Worm (Caenorhabditis elegans) whole organism, L1 larva: Measurements from ENCODE around the gene evl-20.

ENCODE experiments used
- C04F5.9 ChIP-seq: sonication (generic microtip); optimal IDR thresholded peaks from 2 replicates; lab custom pipeline; 2016; ENCODE audit warnings: missing genetic modification characterization, missing compliant biosample characterization
- C16A3.4 ChIP-seq: fragments of 150-350 bp; optimal IDR thresholded peaks from 2 replicates; lab custom pipeline; 2014; ENCODE audit warnings: missing biosample characterization, missing genetic modification characterization
- aha-1 ChIP-seq: fragments of 150-350 bp; optimal IDR thresholded peaks from 2 replicates; lab custom pipeline; 2014; ENCODE audit warnings: missing biosample characterization, missing genetic modification characterization
- ama-1 ChIP-seq: fragments of 150-350 bp; optimal IDR thresholded peaks from 2 replicates; lab custom pipeline; 2014
- blmp-1 ChIP-seq: fragments of 150-350 bp; optimal IDR thresholded peaks from 2 replicates; lab custom pipeline; 2014; ENCODE audit warnings: missing biosample characterization, missing genetic modification characterization
- ceh-63 ChIP-seq: fragments of 200-800 bp; sonication (Bioruptor generic); optimal IDR thresholded peaks from 2 replicates; lab custom pipeline; 2018; ENCODE audit warnings: mild to moderate bottlenecking, missing genetic modification characterization, missing compliant biosample characterization
- ceh-90 ChIP-seq: sonication (generic microtip); optimal IDR thresholded peaks from 2 replicates; lab custom pipeline; 2016; ENCODE audit warnings: missing genetic modification characterization, missing compliant biosample characterization
- dpl-1 ChIP-seq, 3 experiments: fragments of 150-350 bp in 2 of 3; sonication (generic microtip) in 1 of 3; optimal IDR thresholded peaks; 2 replicates each; lab custom pipeline; 2014 to 2017; ENCODE audit warnings: missing biosample characterization in 3 of 3, missing genetic modification characterization in 3 of 3, missing genetic modification reagents in 3 of 3
- efl-1 ChIP-seq, 4 experiments: fragments of 150-350 bp; optimal IDR thresholded peaks in 3 of 4; peaks in 1 of 4; 1 replicate in 1 of 4; 2 replicates in 3 of 4; lab custom pipeline; 2014; ENCODE audit warnings: missing biosample characterization in 2 of 4, missing genetic modification characterization in 2 of 4, missing genetic modification reagents in 2 of 4
- efl-3 ChIP-seq: fragments of 200-800 bp; sonication (Bioruptor generic); optimal IDR thresholded peaks from 2 replicates; lab custom pipeline; 2018; ENCODE audit warnings: mild to moderate bottlenecking, missing genetic modification characterization, missing compliant biosample characterization
- egl-27 ChIP-seq, 2 experiments: fragments of 150-350 bp in 1 of 2; sonication (generic microtip); optimal IDR thresholded peaks; 3 replicates each; lab custom pipeline; 2017 to 2018; ENCODE audit warnings: missing biosample characterization in 2 of 2, missing genetic modification characterization in 2 of 2, missing genetic modification reagents in 2 of 2
- elt-2 ChIP-seq: sonication (generic microtip); optimal IDR thresholded peaks from 2 replicates; lab custom pipeline; 2016; ENCODE audit warnings: missing genetic modification characterization, mild to moderate bottlenecking, inconsistent platforms, missing compliant biosample characterization, missing genetic modification reagents
- fkh-10 ChIP-seq: sonication (generic microtip); optimal IDR thresholded peaks from 2 replicates; lab custom pipeline; 2017; ENCODE audit warnings: missing biosample characterization, missing genetic modification reagents, missing genetic modification characterization
- fkh-4 ChIP-seq: sonication (generic microtip); optimal IDR thresholded peaks from 2 replicates; lab custom pipeline; 2016; ENCODE audit warnings: missing compliant biosample characterization, missing genetic modification characterization, borderline replicate concordance
- fkh-8 ChIP-seq: sonication (generic microtip); optimal IDR thresholded peaks from 2 replicates; lab custom pipeline; 2016; ENCODE audit warnings: mild to moderate bottlenecking, missing genetic modification characterization, missing compliant biosample characterization
- hlh-17 ChIP-seq: fragments of 200-800 bp; sonication (Bioruptor generic); optimal IDR thresholded peaks from 2 replicates; lab custom pipeline; 2018; ENCODE audit warnings: missing genetic modification characterization, mild to moderate bottlenecking, missing compliant biosample characterization, moderate library complexity, borderline replicate concordance
- jun-1 ChIP-seq: fragments of 150-350 bp; optimal IDR thresholded peaks from 2 replicates; lab custom pipeline; 2014; ENCODE audit warnings: missing biosample characterization, missing genetic modification reagents, missing genetic modification characterization
- lin-14 ChIP-seq: fragments of 200-800 bp; sonication (Bioruptor generic); optimal IDR thresholded peaks from 2 replicates; lab custom pipeline; 2018; ENCODE audit warnings: mild to moderate bottlenecking, missing genetic modification characterization, moderate library complexity, missing compliant biosample characterization
- lin-15B ChIP-seq: fragments of 150-350 bp; sonication (generic microtip); optimal IDR thresholded peaks from 3 replicates; lab custom pipeline; 2014; ENCODE audit warnings: missing biosample characterization, missing genetic modification characterization
- lin-35 ChIP-seq, 2 experiments: fragments of 150-350 bp; optimal IDR thresholded peaks; 2 replicates each; lab custom pipeline; 2014; ENCODE audit warnings: missing biosample characterization in 2 of 2, missing genetic modification characterization in 2 of 2, missing genetic modification reagents in 2 of 2
- lsy-2 ChIP-seq, 2 experiments: fragments of 150-350 bp; optimal IDR thresholded peaks; 2 replicates each; lab custom pipeline; 2014; ENCODE audit warnings: missing biosample characterization in 2 of 2, missing genetic modification characterization in 2 of 2
- mef-2 ChIP-seq: fragments of 150-350 bp; optimal IDR thresholded peaks from 2 replicates; lab custom pipeline; 2014; ENCODE audit warnings: missing biosample characterization, missing genetic modification characterization
- mep-1 ChIP-seq: fragments of 150-350 bp; optimal IDR thresholded peaks from 2 replicates; lab custom pipeline; 2014; ENCODE audit warnings: missing biosample characterization, missing genetic modification characterization
- nhr-12 ChIP-seq: sonication (generic microtip); optimal IDR thresholded peaks from 2 replicates; lab custom pipeline; 2017; ENCODE audit warnings: missing biosample characterization, missing genetic modification characterization
- nhr-19 ChIP-seq: fragments of 200-800 bp; sonication (Bioruptor generic); conservative IDR thresholded peaks from 2 replicates; pipeline ENCODE4 v1.3.6; 2022; ENCODE audit warnings: missing genetic modification characterization, missing compliant biosample characterization
- nhr-20 ChIP-seq: sonication (generic microtip); optimal IDR thresholded peaks from 2 replicates; lab custom pipeline; 2016; ENCODE audit warnings: mild to moderate bottlenecking, missing genetic modification characterization, missing compliant biosample characterization
- nhr-237 ChIP-seq: fragments of 150-350 bp; optimal IDR thresholded peaks from 2 replicates; lab custom pipeline; 2014; ENCODE audit warnings: missing biosample characterization, missing genetic modification characterization
- nhr-28 ChIP-seq: fragments of 150-350 bp; optimal IDR thresholded peaks from 2 replicates; lab custom pipeline; 2014; ENCODE audit warnings: missing biosample characterization, missing genetic modification characterization
- nhr-71 ChIP-seq: sonication (generic microtip); optimal IDR thresholded peaks from 2 replicates; lab custom pipeline; 2016; ENCODE audit warnings: mild to moderate bottlenecking, missing genetic modification characterization, moderate library complexity, missing compliant biosample characterization
- nhr-85 ChIP-seq: sonication (generic microtip); peaks from one replicate; lab custom pipeline; 2016; ENCODE audit warnings: missing genetic modification characterization, inconsistent platforms, missing compliant biosample characterization
- nhr-90 ChIP-seq: sonication (generic microtip); optimal IDR thresholded peaks from 2 replicates; lab custom pipeline; 2016; ENCODE audit warnings: mild to moderate bottlenecking, missing genetic modification characterization, missing compliant biosample characterization; ENCODE audit not compliant: poor library complexity
- pqm-1 ChIP-seq: sonication (generic microtip); optimal IDR thresholded peaks from 3 replicates; lab custom pipeline; 2017; ENCODE audit warnings: missing biosample characterization, missing genetic modification characterization
- skn-1 ChIP-seq: fragments of 150-350 bp; optimal IDR thresholded peaks from 2 replicates; lab custom pipeline; 2014; ENCODE audit warnings: missing biosample characterization, missing genetic modification characterization
- snu-23 ChIP-seq: sonication (generic microtip); optimal IDR thresholded peaks from 2 replicates; lab custom pipeline; 2016; ENCODE audit warnings: missing genetic modification characterization, missing compliant biosample characterization
- tlp-1 ChIP-seq: fragments of 150-350 bp; optimal IDR thresholded peaks from 2 replicates; lab custom pipeline; 2014; ENCODE audit warnings: missing biosample characterization, missing genetic modification characterization
- unc-130 ChIP-seq: fragments of 150-350 bp; optimal IDR thresholded peaks from 2 replicates; lab custom pipeline; 2017; ENCODE audit warnings: missing biosample characterization, missing genetic modification characterization, inconsistent platforms
- unc-86 ChIP-seq: sonication (generic microtip); optimal IDR thresholded peaks from 2 replicates; lab custom pipeline; 2016; ENCODE audit warnings: missing genetic modification characterization, missing compliant biosample characterization
- vab-15 ChIP-seq: sonication (generic microtip); optimal IDR thresholded peaks from 2 replicates; lab custom pipeline; 2017; ENCODE audit warnings: missing genotype, mild to moderate bottlenecking, missing genetic modification characterization, missing compliant biosample characterization
- zag-1 ChIP-seq: fragments of 150-350 bp; optimal IDR thresholded peaks from 2 replicates; lab custom pipeline; 2014; ENCODE audit warnings: missing biosample characterization, missing genetic modification characterization
- zip-4 ChIP-seq: fragments of 200-800 bp; sonication (Bioruptor generic); optimal IDR thresholded peaks from 2 replicates; lab custom pipeline; 2018; ENCODE audit warnings: mild to moderate bottlenecking, missing genetic modification characterization, moderate library complexity, missing compliant biosample characterization
- ztf-11 ChIP-seq, 2 experiments: sonication (generic microtip); optimal IDR thresholded peaks; 2 replicates each; lab custom pipeline; 2016 to 2017; ENCODE audit warnings: missing genetic modification characterization in 2 of 2, missing biosample characterization in 1 of 2, missing compliant biosample characterization in 1 of 2
- ztf-4 ChIP-seq: fragments of 150-350 bp; optimal IDR thresholded peaks from 2 replicates; lab custom pipeline; 2014; ENCODE audit warnings: missing biosample characterization, missing genetic modification characterization

The evl-20 gene

DNA sequence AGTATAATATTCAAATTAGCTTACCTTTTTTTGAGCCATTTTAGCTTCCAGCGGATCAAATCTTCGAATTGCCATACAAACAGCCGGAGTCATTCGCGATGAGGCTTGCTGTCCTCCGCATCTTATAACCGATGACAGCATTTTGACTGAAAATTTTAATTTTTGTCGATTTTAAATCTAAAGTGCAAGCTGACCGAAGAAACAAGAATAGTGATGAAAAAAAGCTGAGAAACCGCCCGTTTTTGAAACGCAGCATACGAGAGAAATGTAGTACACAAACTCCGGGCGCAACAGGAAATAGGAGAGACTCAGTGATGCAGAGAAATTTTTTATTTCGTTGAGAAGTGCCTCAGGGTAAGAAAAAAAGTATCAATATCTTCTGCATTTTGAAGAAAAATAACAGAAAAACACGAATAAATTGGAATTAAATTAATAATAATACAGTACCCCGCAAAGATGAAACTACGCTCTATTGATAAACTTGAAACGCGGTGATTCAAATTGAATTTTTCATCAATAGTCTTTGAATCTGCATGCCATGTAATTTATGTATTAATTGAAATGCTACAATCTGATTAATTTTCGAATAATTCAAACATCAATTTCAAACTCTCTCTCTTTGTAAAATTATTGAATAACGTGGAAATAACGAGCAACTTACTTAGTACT, 39.2 kb downstream of the evl-20 start (continued):
- TF ChIP-seq C04F5.9 (tag; lab: Kevin White, UChicago), result no peak
- no peak for TF ChIP-seq fkh-8 (tag; lab: Kevin White, UChicago)
- TF ChIP-seq egl-27 (tag; optimal IDR thresholded peaks at IDR 0.05; lab: Kevin White, UChicago), result no peak
- TF ChIP-seq nhr-12 (tag; lab: Kevin White, UChicago), result no peak
- no peak for TF ChIP-seq lin-15B (tag; lab: Kevin White, UChicago)
- TF ChIP-seq dpl-1 (GFP tag; optimal IDR thresholded peaks at IDR 0.05; lab: Kevin White, UChicago), result peak; percentile 45 to 75 (median 56)
- no peak for TF ChIP-seq nhr-28 (tag; lab: Kevin White, UChicago)
- TF ChIP-seq elt-2 (tag; lab: Kevin White, UChicago), result no peak
- TF ChIP-seq tlp-1 (tag; lab: Kevin White, UChicago), result no peak
- no peak for TF ChIP-seq mef-2 (tag; lab: Kevin White, UChicago)
- no peak for TF ChIP-seq ceh-63
- peak; percentile 28 to 74 for TF ChIP-seq lin-35 (GFP tag; optimal IDR thresholded peaks at IDR 0.05; lab: Kevin White, UChicago)
- peak; percentile 6 for TF ChIP-seq unc-86
- TF ChIP-seq nhr-19 (GFP tag; lab: Robert Waterston, UW), result peak; percentile 33
- no peak for TF ChIP-seq zip-4 (GFP tag; lab: Kevin White, UChicago)
- TF ChIP-seq efl-3, result no peak
- TF ChIP-seq ceh-90 (tag; lab: Kevin White, UChicago), result no peak
- TF ChIP-seq nhr-237 (tag; lab: Kevin White, UChicago), result peak; percentile 40
- no peak for TF ChIP-seq ama-1
- TF ChIP-seq fkh-10 (GFP tag; lab: Kevin White, UChicago), result no peak

ce11 chrII:8483793-8484186, 39.7 kb downstream of the evl-20 start, which contains the start of gene taap-1:
TSS of gene taap-1 (minus strand) at chrII:8483871.
- peak; percentile 79 for TF ChIP-seq lin-14 (GFP tag; lab: Kevin White, UChicago)
- TF ChIP-seq nhr-237 (tag; lab: Kevin White, UChicago), result no peak
- TF ChIP-seq aha-1 (tag; lab: Kevin White, UChicago), result peak; percentile 79
- peak; percentile 49 for TF ChIP-seq nhr-19 (GFP tag; lab: Robert Waterston, UW)
- TF ChIP-seq skn-1, result peak; percentile 97
- peak; percentile 20 for TF ChIP-seq blmp-1 (tag; lab: Kevin White, UChicago)
- peak; percentile 54 for TF ChIP-seq fkh-8 (tag; lab: Kevin White, UChicago)
- TF ChIP-seq nhr-71 (tag; lab: Kevin White, UChicago), result peak; percentile 27
- no peak for TF ChIP-seq pqm-1 (tag; lab: Kevin White, UChicago)
- TF ChIP-seq unc-130 (tag; lab: Kevin White, UChicago), result no peak
- TF ChIP-seq nhr-20, result peak; percentile 50
- TF ChIP-seq efl-1 (optimal IDR thresholded peaks at IDR 0.05; lab: Kevin White, UChicago), result no peak
- TF ChIP-seq efl-1 (GFP tag; optimal IDR thresholded peaks at IDR 0.05 in 1 of 2; lab: Kevin White, UChicago), result peak in 1 of 2 experiments; percentile 46
- peak; percentile 53 for TF ChIP-seq snu-23

DNA sequence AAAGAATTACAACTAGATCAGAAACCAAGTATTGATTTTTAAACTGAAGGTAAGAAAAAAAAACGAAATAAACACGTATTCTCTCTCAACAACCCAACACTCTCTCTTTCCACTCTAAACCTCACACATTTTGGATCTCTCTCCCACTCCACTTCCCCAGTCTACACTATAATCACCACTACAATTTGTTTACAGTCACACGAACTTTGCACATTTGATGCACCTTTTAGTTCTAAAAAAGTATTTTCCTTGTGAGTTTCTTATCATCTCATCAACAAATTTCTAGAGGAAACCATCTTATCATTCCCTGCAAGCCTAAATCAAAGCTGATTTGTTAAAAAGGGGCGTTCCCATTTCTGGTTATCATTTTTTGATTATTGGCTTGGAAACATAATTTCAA, 40.4 kb downstream of the evl-20 start:
- TF ChIP-seq jun-1, result peak; percentile 53
- TF ChIP-seq elt-2 (tag; lab: Kevin White, UChicago), result peak; percentile 90
- peak in 1 of 3 experiments; percentile 3 for TF ChIP-seq dpl-1 (GFP tag; optimal IDR thresholded peaks at IDR 0.05; lab: Kevin White, UChicago)
- no peak for TF ChIP-seq hlh-17
- TF ChIP-seq ztf-11 (tag; optimal IDR thresholded peaks at IDR 0.05; lab: Kevin White, UChicago), result no peak
- TF ChIP-seq nhr-90, result peak; percentile 19
- no peak for TF ChIP-seq mep-1 (tag; lab: Kevin White, UChicago)
- TF ChIP-seq snu-23, result peak; percentile 59
- TF ChIP-seq lsy-2 (tag; optimal IDR thresholded peaks at IDR 0.05; lab: Kevin White, UChicago), result peak in 1 of 2 experiments; percentile 31
- TF ChIP-seq blmp-1 (tag; lab: Kevin White, UChicago), result peak; percentile 31
- TF ChIP-seq lin-35 (GFP tag; optimal IDR thresholded peaks at IDR 0.05; lab: Kevin White, UChicago), result peak in 1 of 2 experiments; percentile 46
- TF ChIP-seq vab-15 (tag; lab: Kevin White, UChicago), result no peak
- TF ChIP-seq nhr-71 (tag; lab: Kevin White, UChicago), result peak; percentile 38
- TF ChIP-seq lin-14 (GFP tag; lab: Kevin White, UChicago), result peak; percentile 40
- peak; percentile 16 for TF ChIP-seq ztf-4 (tag; lab: Kevin White, UChicago)
- peak; percentile 19 for TF ChIP-seq C16A3.4 (tag; lab: Kevin White, UChicago)
- peak; percentile 67 for TF ChIP-seq nhr-20
- TF ChIP-seq pqm-1 (tag; lab: Kevin White, UChicago), result no peak
- peak; percentile 50 for TF ChIP-seq nhr-85 (tag; lab: Kevin White, UChicago)
- no peak for TF ChIP-seq zag-1 (tag; lab: Kevin White, UChicago)
- TF ChIP-seq fkh-4, result no peak
